Fruit fly (Drosophila melanogaster) whole organism, embryonic: ENCODE measurements around the gene lbe.

ENCODE experiments used
- Blimp-1 ChIP-seq: fragments of 200-800 bp; sonication (Bioruptor generic); optimal IDR thresholded peaks from 3 replicates; lab custom pipeline; 2018; ENCODE audit warnings: missing biosample characterization, missing genetic modification characterization, mild to moderate bottlenecking, moderate library complexity, missing genetic modification reagents
- CG11456 ChIP-seq: fragments of 200-800 bp; sonication (Bioruptor generic); IDR thresholded peaks from 3 replicates; pipeline ENCODE4 v1.3.6; 2022; ENCODE audit warnings: missing biosample characterization, missing genetic modification characterization
- CG13123 ChIP-seq: fragments of 200-800 bp; sonication (Bioruptor generic); optimal IDR thresholded peaks from 2 replicates; lab custom pipeline; 2016; ENCODE audit warnings: missing biosample characterization, missing genetic modification characterization
- CG13775 ChIP-seq: fragments of 200-800 bp; sonication (Bioruptor generic); optimal IDR thresholded peaks from 3 replicates; lab custom pipeline; 2017; ENCODE audit warnings: missing biosample characterization, mild to moderate bottlenecking, missing genetic modification characterization
- CG14667 ChIP-seq: fragments of 200-800 bp; sonication (Bioruptor generic); IDR thresholded peaks from 2 replicates; pipeline ENCODE4 v1.3.6; 2022; ENCODE audit warnings: missing biosample characterization, missing genetic modification characterization
- CG15601 ChIP-seq: fragments of 200-800 bp; sonication (Bioruptor generic); optimal IDR thresholded peaks from 3 replicates; lab custom pipeline; 2019; ENCODE audit warnings: missing biosample characterization, mild to moderate bottlenecking, missing genetic modification characterization, moderate library complexity
- CG18599 ChIP-seq: fragments of 200-800 bp; sonication (Bioruptor generic); optimal IDR thresholded peaks from 3 replicates; lab custom pipeline; 2017; ENCODE audit warnings: missing biosample characterization, missing genetic modification characterization, mild to moderate bottlenecking, moderate library complexity, missing genetic modification reagents
- CG3163 ChIP-seq: fragments of 200-800 bp; sonication (Bioruptor generic); optimal IDR thresholded peaks from 3 replicates; lab custom pipeline; 2016; ENCODE audit warnings: missing biosample characterization, missing genetic modification characterization
- CG32772 ChIP-seq: fragments of 200-800 bp; sonication (Bioruptor generic); IDR thresholded peaks from 2 replicates; pipeline ENCODE4 v1.3.6; 2022; ENCODE audit warnings: missing biosample characterization, missing genetic modification characterization
- CG34224 ChIP-seq: fragments of 200-800 bp; sonication (Bioruptor generic); IDR thresholded peaks from 3 replicates; pipeline ENCODE4 v1.3.6; 2022; ENCODE audit warnings: missing biosample characterization, missing genetic modification characterization; ENCODE audit not compliant: partially characterized antibody
- CG34376 ChIP-seq: fragments of 200-800 bp; sonication (Bioruptor generic); optimal IDR thresholded peaks from 2 replicates; lab custom pipeline; 2018; ENCODE audit warnings: missing biosample characterization, mild to moderate bottlenecking, missing genetic modification characterization
- CG34422 ChIP-seq: fragments of 200-800 bp; sonication (Bioruptor generic); IDR thresholded peaks from 3 replicates; pipeline ENCODE4 v1.3.6; 2022; ENCODE audit warnings: missing biosample characterization, missing genetic modification characterization
- CG3726 ChIP-seq: fragments of 200-800 bp; sonication (Bioruptor generic); IDR thresholded peaks from 3 replicates; pipeline ENCODE4, ENCODE4 v1.3.6; 2022; ENCODE audit warnings: missing biosample characterization, missing genetic modification characterization
- CG4328 ChIP-seq: fragments of 200-800 bp; sonication (Bioruptor generic); optimal IDR thresholded peaks from 3 replicates; lab custom pipeline; 2017; ENCODE audit warnings: missing biosample characterization, missing genetic modification reagents, missing genetic modification characterization
- CG6254 ChIP-seq: fragments of 200-800 bp; sonication (Bioruptor generic); optimal IDR thresholded peaks from 3 replicates; lab custom pipeline; 2017; ENCODE audit warnings: mild to moderate bottlenecking, missing biosample characterization, missing genetic modification reagents, missing genetic modification characterization
- CHES-1-like ChIP-seq: fragments of 200-800 bp; sonication (Bioruptor generic); optimal IDR thresholded peaks from 2 replicates; lab custom pipeline; 2016; ENCODE audit warnings: missing biosample characterization, missing genetic modification characterization
- Drgx ChIP-seq: fragments of 200-800 bp; sonication (Bioruptor generic); IDR thresholded peaks from 2 replicates; pipeline ENCODE4 v1.3.6; 2022; ENCODE audit warnings: missing biosample characterization, missing genetic modification characterization
- Ets65A ChIP-seq: fragments of 200-800 bp; sonication (Bioruptor generic); peaks from one replicate; lab custom pipeline; 2016; ENCODE audit warnings: missing biosample characterization, missing genetic modification characterization
- H2.0 ChIP-seq: fragments of 200-800 bp; sonication (Bioruptor generic); IDR thresholded peaks from 2 replicates; pipeline ENCODE4 v1.3.6; 2022; ENCODE audit warnings: missing biosample characterization, missing genetic modification characterization
- Hr3 ChIP-seq: fragments of 200-800 bp; sonication (Bioruptor generic); optimal IDR thresholded peaks from 3 replicates; lab custom pipeline; 2016; ENCODE audit warnings: missing biosample characterization, missing genetic modification characterization
- Hsf ChIP-seq: fragments of 200-800 bp; sonication (Bioruptor generic); optimal IDR thresholded peaks from 3 replicates; lab custom pipeline; 2016; ENCODE audit warnings: missing biosample characterization, missing genetic modification characterization
- NfI ChIP-seq: fragments of 200-800 bp; sonication (Bioruptor generic); optimal IDR thresholded peaks from 3 replicates; lab custom pipeline; 2018; ENCODE audit warnings: missing biosample characterization, mild to moderate bottlenecking, missing genetic modification characterization, moderate library complexity
- Pdp1 ChIP-seq, 2 experiments: fragments of 200-800 bp; sonication (Bioruptor generic); optimal IDR thresholded peaks; 3 replicates each; lab custom pipeline; 2016; ENCODE audit warnings: missing biosample characterization in 2 of 2, missing genetic modification characterization in 2 of 2, mild to moderate bottlenecking in 1 of 2, moderate library complexity in 1 of 2
- Usf ChIP-seq: fragments of 200-800 bp; sonication (Bioruptor generic); optimal IDR thresholded peaks from 2 replicates; lab custom pipeline; 2017; ENCODE audit warnings: missing genotype, missing biosample characterization, missing genetic modification characterization
- Xrp1 ChIP-seq: fragments of 200-800 bp; sonication (Bioruptor generic); IDR thresholded peaks from 2 replicates; pipeline ENCODE4 v1.3.6; 2022; ENCODE audit warnings: missing biosample characterization, missing genetic modification characterization
- bcd ChIP-seq: fragments of 200-800 bp; sonication (Bioruptor generic); optimal IDR thresholded peaks from 2 replicates; lab custom pipeline; 2017; ENCODE audit warnings: missing biosample characterization, mild to moderate bottlenecking, missing genetic modification characterization
- br ChIP-seq: fragments of >200 bp; optimal IDR thresholded peaks from 2 replicates; lab custom pipeline; 2017
- crc ChIP-seq: fragments of 200-800 bp; sonication (Bioruptor generic); optimal IDR thresholded peaks from 2 replicates; lab custom pipeline; 2016; ENCODE audit warnings: missing biosample characterization, missing genetic modification characterization
- esg ChIP-seq: fragments of 200-800 bp; sonication (Bioruptor generic); conservative IDR thresholded peaks from 2 replicates; pipeline ENCODE4 v1.3.6; 2022; ENCODE audit warnings: missing biosample characterization, missing genetic modification characterization
- fd102C ChIP-seq: fragments of 200-800 bp; sonication (Bioruptor generic); optimal IDR thresholded peaks from 2 replicates; lab custom pipeline; 2018; ENCODE audit warnings: missing biosample characterization, mild to moderate bottlenecking, missing genetic modification characterization, moderate library complexity
- gcm2 ChIP-seq: fragments of 200-800 bp; sonication (Bioruptor generic); optimal IDR thresholded peaks from 2 replicates; lab custom pipeline; 2016; ENCODE audit warnings: missing biosample characterization, missing genetic modification characterization
- grn ChIP-seq: fragments of 200-800 bp; sonication (Bioruptor generic); optimal IDR thresholded peaks from 3 replicates; lab custom pipeline; 2017; ENCODE audit warnings: missing biosample characterization, missing genetic modification characterization
- gsb-n ChIP-seq: fragments of 200-800 bp; sonication (Bioruptor generic); optimal IDR thresholded peaks from 3 replicates; lab custom pipeline; 2018; ENCODE audit warnings: missing biosample characterization, mild to moderate bottlenecking, missing genetic modification characterization
- jing ChIP-seq: fragments of 200-800 bp; sonication (Bioruptor generic); optimal IDR thresholded peaks from 2 replicates; lab custom pipeline; 2018; ENCODE audit warnings: missing biosample characterization, mild to moderate bottlenecking, missing genetic modification characterization
- kni ChIP-seq: fragments of 200-800 bp; sonication (Bioruptor generic); optimal IDR thresholded peaks from 3 replicates; lab custom pipeline; 2017; ENCODE audit warnings: mild to moderate bottlenecking, missing biosample characterization, missing genetic modification reagents, missing genetic modification characterization
- lilli ChIP-seq: fragments of 200-800 bp; sonication (Bioruptor generic); optimal IDR thresholded peaks from 3 replicates; lab custom pipeline; 2016; ENCODE audit warnings: missing biosample characterization, missing genetic modification characterization
- lola ChIP-seq, 3 experiments: fragments of >200 bp in 2 of 3; fragments of 200-800 bp in 1 of 3; sonication (Bioruptor generic) in 1 of 3; optimal IDR thresholded peaks; 2 replicates each; lab custom pipeline; 2017 to 2019; ENCODE audit warnings: missing biosample characterization in 3 of 3, missing genetic modification characterization in 3 of 3, mild to moderate bottlenecking in 1 of 3, moderate library complexity in 1 of 3
- nerfin-1 ChIP-seq: fragments of 200-800 bp; sonication (Bioruptor generic); optimal IDR thresholded peaks from 3 replicates; lab custom pipeline; 2019; ENCODE audit warnings: missing biosample characterization, mild to moderate bottlenecking, missing genetic modification characterization, moderate library complexity
- oc ChIP-seq: fragments of 200-800 bp; sonication (Bioruptor generic); optimal IDR thresholded peaks from 2 replicates; lab custom pipeline; 2018; ENCODE audit warnings: missing biosample characterization, mild to moderate bottlenecking, missing genetic modification characterization, moderate library complexity
- pum ChIP-seq: fragments of 200-800 bp; sonication (Bioruptor generic); optimal IDR thresholded peaks from 2 replicates; lab custom pipeline; 2016; ENCODE audit warnings: missing biosample characterization, missing genetic modification characterization
- sd ChIP-seq: fragments of 200-800 bp; sonication (Bioruptor generic); optimal IDR thresholded peaks from 3 replicates; lab custom pipeline; 2018; ENCODE audit warnings: missing biosample characterization, mild to moderate bottlenecking, missing genetic modification characterization, moderate library complexity
- shn ChIP-seq: fragments of 200-800 bp; sonication (Bioruptor generic); optimal IDR thresholded peaks from 3 replicates; lab custom pipeline; 2016; ENCODE audit warnings: missing biosample characterization, missing genetic modification characterization
- trem ChIP-seq: fragments of 200-800 bp; optimal IDR thresholded peaks from 3 replicates; lab custom pipeline; 2019; ENCODE audit warnings: missing biosample characterization, mild to moderate bottlenecking, missing genetic modification characterization, moderate library complexity
- tx ChIP-seq: fragments of 200-800 bp; sonication (Bioruptor generic); optimal IDR thresholded peaks from 2 replicates; lab custom pipeline; 2016; ENCODE audit warnings: missing biosample characterization, missing genetic modification characterization
- unpg ChIP-seq: fragments of 200-800 bp; sonication (Bioruptor generic); optimal IDR thresholded peaks from 3 replicates; lab custom pipeline; 2018; ENCODE audit warnings: missing biosample characterization, mild to moderate bottlenecking, missing genetic modification characterization, moderate library complexity
- vfl ChIP-seq: fragments of 200-800 bp; sonication (Bioruptor generic); optimal IDR thresholded peaks from 2 replicates; lab custom pipeline; 2016; ENCODE audit warnings: missing biosample characterization, missing genetic modification characterization
- wdn ChIP-seq: fragments of 200-800 bp; sonication (Bioruptor generic); IDR thresholded peaks from 2 replicates; pipeline ENCODE4 v1.3.6; 2022; ENCODE audit warnings: missing biosample characterization, missing genetic modification characterization

The lbe gene

dm6 chr3R:21415016-21415638 is 31.2 kb downstream of the lbe start (continued):
- TF ChIP-seq CG34376, result no peak
- TF ChIP-seq NfI, result no peak
- no peak for TF ChIP-seq lola (GFP tag; optimal IDR thresholded peaks at IDR 0.05; lab: Kevin White, UChicago)
- TF ChIP-seq CG13123 (GFP tag; lab: Kevin White, UChicago), result no peak
- TF ChIP-seq shn (GFP tag; lab: Kevin White, UChicago), result no peak
- TF ChIP-seq CG32772, result no peak
- TF ChIP-seq gcm2 (GFP tag; lab: Kevin White, UChicago), result no peak
- TF ChIP-seq oc, result peak; percentile 84
- no peak for TF ChIP-seq Xrp1
- TF ChIP-seq CHES-1-like (GFP tag; lab: Kevin White, UChicago), result no peak
- TF ChIP-seq gsb-n (tag; lab: Kevin White, UChicago), result peak; percentile 22
- TF ChIP-seq trem (tag; lab: Kevin White, UChicago), result no peak
- TF ChIP-seq Blimp-1 (GFP tag; lab: Kevin White, UChicago), result peak; percentile 40
- no peak for TF ChIP-seq CG15601
- no peak for TF ChIP-seq pum (GFP tag; lab: Kevin White, UChicago)
- TF ChIP-seq sd (tag; lab: Kevin White, UChicago), result peak; percentile 18
- no peak for TF ChIP-seq fd102C
- no peak for TF ChIP-seq CG14667 (GFP tag; lab: Robert Waterston, UW)
- peak; percentile 57 for TF ChIP-seq kni
- TF ChIP-seq jing (GFP tag; lab: Kevin White, UChicago), result no peak

- TF ChIP-seq CG4328 (GFP tag; lab: Kevin White, UChicago) (no peak), grn (peak; percentile 82), CG6254 (GFP tag; lab: Kevin White, UChicago) (peak; percentile 67), Ets65A (GFP tag; lab: Kevin White, UChicago) (peak; percentile 59)
- TF ChIP-seq, all 482 proteins: peak for 3
Measured at dm6 chr3R:21414169-21414568, 32.2 kb downstream of the lbe start.

- TF ChIP-seq Pdp1 (GFP tag; optimal IDR thresholded peaks at IDR 0.05; lab: Kevin White, UChicago), result peak in 1 of 2 experiments; percentile 65
- no peak for TF ChIP-seq Hsf
- TF ChIP-seq, all 482 proteins: peak for 1
Measured at dm6 chr3R:21408823-21409222, 37.5 kb downstream of the lbe start, which contains the start of gene CheB93b. CheB93b (plus strand) TSS chr3R:21409123.

dm6 chr3R:21408372-21408771 is 38.0 kb downstream of the lbe start:
- no peak for TF ChIP-seq br
- TF ChIP-seq crc (GFP tag; lab: Kevin White, UChicago), result no peak
- TF ChIP-seq CG4328 (GFP tag; lab: Kevin White, UChicago), result no peak
- TF ChIP-seq vfl, result no peak
- TF ChIP-seq CG34422, result peak; percentile 50; the same call in 2 of the 3 replicates
- no peak for TF ChIP-seq tx (GFP tag; lab: Kevin White, UChicago)
- TF ChIP-seq CG3163 (GFP tag; lab: Kevin White, UChicago), result no peak
- TF ChIP-seq esg (GFP tag; lab: Robert Waterston, UW), result no peak
- TF ChIP-seq H2.0 (GFP tag; lab: Robert Waterston, UW), result no peak
- TF ChIP-seq wdn (GFP tag; lab: Robert Waterston, UW), result no peak
- TF ChIP-seq unpg, result no peak
- no peak for TF ChIP-seq Hr3 (GFP tag; lab: Kevin White, UChicago)
- TF ChIP-seq gcm2 (GFP tag; lab: Kevin White, UChicago), result no peak
- TF ChIP-seq lilli, result no peak
- no peak for TF ChIP-seq CG18599
- TF ChIP-seq bcd (GFP tag; lab: Kevin White, UChicago), result peak; percentile 2
- TF ChIP-seq CG34224 (GFP tag; lab: Robert Waterston, UW), result no peak
- no peak for TF ChIP-seq Usf (GFP tag; lab: Kevin White, UChicago)
- no peak for TF ChIP-seq CG13775 (GFP tag; lab: Kevin White, UChicago)
- no peak for TF ChIP-seq CG3726 (GFP tag; lab: Robert Waterston, UW)
- TF ChIP-seq CG11456 (GFP tag; lab: Robert Waterston, UW), result no peak; the same call in 1 of the 3 replicates
- TF ChIP-seq Drgx (GFP tag; lab: Robert Waterston, UW), result no peak
- no peak for TF ChIP-seq nerfin-1 (tag; lab: Kevin White, UChicago)
